Worm (Caenorhabditis elegans) whole organism, L2 larva: ENCODE data around the gene swt-2.

Source experiments
- aly-2 ChIP-seq: fragments of 150-350 bp; optimal IDR thresholded peaks from 2 replicates; lab custom pipeline; 2014; ENCODE audit warnings: missing biosample characterization, missing genetic modification characterization
- ama-1 ChIP-seq: fragments of 150-350 bp; optimal IDR thresholded peaks from 2 replicates; lab custom pipeline; 2018; ENCODE audit warnings: inconsistent platforms
- elt-3 ChIP-seq: sonication (generic microtip); optimal IDR thresholded peaks from 2 replicates; lab custom pipeline; 2017; ENCODE audit warnings: missing biosample characterization, missing genetic modification characterization
- fos-1 ChIP-seq: fragments of 150-350 bp; optimal IDR thresholded peaks from 2 replicates; lab custom pipeline; 2014; ENCODE audit warnings: missing biosample characterization, missing genetic modification characterization
- lsy-2 ChIP-seq, 2 experiments: fragments of 150-350 bp in 1 of 2; sonication (generic microtip) in 1 of 2; optimal IDR thresholded peaks; 2 replicates each; lab custom pipeline; 2014 to 2017; ENCODE audit warnings: missing biosample characterization in 2 of 2, missing genetic modification characterization in 2 of 2
- nhr-77 ChIP-seq: fragments of 150-350 bp; optimal IDR thresholded peaks from 2 replicates; lab custom pipeline; 2014; ENCODE audit warnings: missing biosample characterization, missing genetic modification characterization
- skn-1 ChIP-seq: sonication (generic microtip); optimal IDR thresholded peaks from 2 replicates; lab custom pipeline; 2017; ENCODE audit warnings: missing biosample characterization, missing genetic modification characterization
- unc-39 ChIP-seq: fragments of 150-350 bp; optimal IDR thresholded peaks from 2 replicates; lab custom pipeline; 2014; ENCODE audit warnings: missing biosample characterization, missing genetic modification characterization
- unc-62 ChIP-seq: fragments of 150-350 bp; optimal IDR thresholded peaks from 2 replicates; lab custom pipeline; 2014; ENCODE audit warnings: missing biosample characterization, missing genetic modification reagents, missing genetic modification characterization

ce11 chrV:7529840-7530239 is at the start of gene swt-2:
- TF ChIP-seq ama-1 (lab: Kevin White, UChicago) (no peak), fos-1 (no peak), unc-62 (no peak), unc-39 (tag; lab: Kevin White, UChicago) (no peak), skn-1 (tag; lab: Kevin White, UChicago) (no peak), elt-3 (no peak), lsy-2 (tag; optimal IDR thresholded peaks at IDR 0.05; lab: Kevin White, UChicago) (no peak), aly-2 (no peak), nhr-77 (tag; lab: Kevin White, UChicago) (no peak)
